Worm (Caenorhabditis elegans) whole organism, L3 larva: ENCODE results near the gene ZK1307.2.

ENCODE experiments used
- daf-12 ChIP-seq: fragments of 150-350 bp; optimal IDR thresholded peaks from 2 replicates; lab custom pipeline; 2014; ENCODE audit warnings: missing biosample characterization, missing genetic modification reagents, missing genetic modification characterization
- snpc-4 ChIP-seq: fragments of 150-350 bp; optimal IDR thresholded peaks from 2 replicates; lab custom pipeline; 2014; ENCODE audit warnings: missing biosample characterization, missing genetic modification characterization

DNA sequence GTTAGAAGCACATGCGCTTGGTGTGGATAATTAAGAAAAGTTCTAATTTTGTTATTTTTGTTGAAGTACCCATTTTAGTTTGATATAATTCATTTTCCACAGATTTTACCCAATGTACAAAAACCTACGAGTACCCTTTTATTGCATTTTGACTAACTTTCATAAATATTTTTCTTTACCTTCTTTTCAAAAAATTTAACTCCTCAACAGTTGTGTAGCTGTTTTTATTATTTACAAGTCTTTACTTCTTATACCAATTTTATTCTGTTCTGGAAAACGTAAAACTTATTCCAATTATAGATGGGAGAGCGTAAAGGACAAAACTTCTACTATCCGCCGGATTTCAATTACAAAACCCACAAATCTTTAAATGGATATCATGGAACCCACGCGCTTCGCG is 4.6 kb downstream of the ZK1307.2 start, which contains the start of gene ZK1307.9:
- no peak for TF ChIP-seq daf-12 (tag; lab: Kevin White, UChicago)
- TF ChIP-seq snpc-4, result no peak
